Fruit fly (Drosophila melanogaster) whole organism, embryonic: Measurements from ENCODE around the gene CG5445.

ENCODE experiments used
- Adf1 ChIP-seq: fragments of 200-800 bp; sonication (Bioruptor generic); IDR thresholded peaks from 2 replicates; pipeline ENCODE4 v1.3.6; 2022; ENCODE audit warnings: missing biosample characterization, missing genetic modification characterization
- Aef1 ChIP-seq: fragments of 200-800 bp; sonication (Bioruptor generic); IDR thresholded peaks from 3 replicates; pipeline ENCODE4 v1.3.6; 2022; ENCODE audit warnings: missing biosample characterization, missing genetic modification characterization
- CG10543 ChIP-seq: fragments of 200-800 bp; sonication (Bioruptor generic); optimal IDR thresholded peaks from 3 replicates; lab custom pipeline; 2017; ENCODE audit warnings: missing biosample characterization, mild to moderate bottlenecking, missing genetic modification characterization, moderate library complexity
- CG10654 ChIP-seq: fragments of 200-800 bp; sonication (Bioruptor generic); optimal IDR thresholded peaks from 2 replicates; lab custom pipeline; 2016; ENCODE audit warnings: missing biosample characterization, missing genetic modification characterization
- CG10959 ChIP-seq: fragments of 200-800 bp; sonication (Bioruptor generic); IDR thresholded peaks from 2 replicates; pipeline ENCODE4 v1.3.6; 2022; ENCODE audit warnings: missing biosample characterization, missing genetic modification characterization
- CG11723 ChIP-seq: fragments of 200-800 bp; sonication (Bioruptor generic); optimal IDR thresholded peaks from 2 replicates; lab custom pipeline; 2017; ENCODE audit warnings: missing biosample characterization, mild to moderate bottlenecking, missing genetic modification characterization
- CG12299 ChIP-seq: fragments of 200-800 bp; sonication (Bioruptor generic); optimal IDR thresholded peaks from 2 replicates; lab custom pipeline; 2018; ENCODE audit warnings: missing biosample characterization, mild to moderate bottlenecking, missing genetic modification characterization
- CG12391 ChIP-seq: fragments of 200-800 bp; sonication (Bioruptor generic); optimal IDR thresholded peaks from 3 replicates; lab custom pipeline; 2018; ENCODE audit warnings: missing biosample characterization, mild to moderate bottlenecking, missing genetic modification characterization, moderate library complexity
- CG12942 ChIP-seq: fragments of 200-800 bp; sonication (Bioruptor generic); optimal IDR thresholded peaks from 3 replicates; lab custom pipeline; 2016; ENCODE audit warnings: missing biosample characterization, missing genetic modification characterization
- CG13894 ChIP-seq: fragments of 200-800 bp; sonication (Bioruptor generic); optimal IDR thresholded peaks from 3 replicates; lab custom pipeline; 2018; ENCODE audit warnings: missing biosample characterization, mild to moderate bottlenecking, missing genetic modification characterization, moderate library complexity
- CG17802 ChIP-seq: fragments of 200-800 bp; sonication (Bioruptor generic); optimal IDR thresholded peaks from 2 replicates; lab custom pipeline; 2018; ENCODE audit warnings: missing biosample characterization, mild to moderate bottlenecking, missing genetic modification characterization, moderate library complexity
- CG2199 ChIP-seq: fragments of 200-800 bp; sonication (Bioruptor generic); IDR thresholded peaks from 3 replicates; pipeline ENCODE4 v1.3.6; 2022; ENCODE audit warnings: missing biosample characterization, missing genetic modification characterization
- CG32532 ChIP-seq: fragments of 200-800 bp; sonication (Bioruptor generic); IDR thresholded peaks from 2 replicates; pipeline ENCODE4 v1.3.6; 2022; ENCODE audit warnings: missing biosample characterization, missing genetic modification characterization
- CG42726 ChIP-seq: fragments of 200-800 bp; sonication (Bioruptor generic); IDR thresholded peaks from 2 replicates; pipeline ENCODE4 v1.3.6; 2022; ENCODE audit warnings: missing biosample characterization, missing genetic modification characterization; ENCODE audit not compliant: partially characterized antibody
- CG4617 ChIP-seq: fragments of 200-800 bp; sonication (Bioruptor generic); optimal IDR thresholded peaks from 3 replicates; lab custom pipeline; 2016; ENCODE audit warnings: missing biosample characterization, missing genetic modification characterization, borderline replicate concordance
- CG5180 ChIP-seq: fragments of 200-800 bp; sonication (Bioruptor generic); optimal IDR thresholded peaks from 3 replicates; lab custom pipeline; 2017; ENCODE audit warnings: missing biosample characterization, missing genetic modification characterization, mild to moderate bottlenecking, moderate library complexity, missing genetic modification reagents
- CG6683 ChIP-seq: fragments of 200-800 bp; sonication (Bioruptor generic); optimal IDR thresholded peaks from 2 replicates; lab custom pipeline; 2017; ENCODE audit warnings: missing biosample characterization, mild to moderate bottlenecking, missing genetic modification characterization, missing genetic modification reagents
- CG8478 ChIP-seq: fragments of >200 bp; optimal IDR thresholded peaks from 2 replicates; lab custom pipeline; 2018
- Chrac-16 ChIP-seq: fragments of 200-800 bp; sonication (Bioruptor generic); optimal IDR thresholded peaks from 3 replicates; lab custom pipeline; 2016; ENCODE audit warnings: missing biosample characterization, missing genetic modification characterization
- Doc3 ChIP-seq: fragments of 200-800 bp; sonication (Bioruptor generic); IDR thresholded peaks from 3 replicates; pipeline ENCODE4 v1.3.6; 2022; ENCODE audit warnings: missing biosample characterization, missing genetic modification characterization; ENCODE audit not compliant: partially characterized antibody
- Fer2 ChIP-seq: fragments of 200-800 bp; sonication (Bioruptor generic); optimal IDR thresholded peaks from 2 replicates; lab custom pipeline; 2018; ENCODE audit warnings: missing biosample characterization, mild to moderate bottlenecking, missing genetic modification characterization, moderate library complexity
- H15 ChIP-seq: fragments of 200-800 bp; sonication (Bioruptor generic); IDR thresholded peaks from 3 replicates; pipeline ENCODE4 v1.3.6; 2022; ENCODE audit warnings: missing biosample characterization, missing genetic modification characterization
- Hr39 ChIP-seq: fragments of >200 bp; optimal IDR thresholded peaks from 2 replicates; lab custom pipeline; 2017
- Hr51 ChIP-seq, 2 experiments: fragments of 200-800 bp; sonication (Bioruptor generic); optimal IDR thresholded peaks; 2 replicates in 1 of 2; 3 replicates in 1 of 2; lab custom pipeline; 2016 to 2018; ENCODE audit warnings: missing biosample characterization in 2 of 2, missing genetic modification characterization in 2 of 2, mild to moderate bottlenecking in 1 of 2, moderate library complexity in 1 of 2
- MTF-1 ChIP-seq: fragments of 200-800 bp; sonication (Bioruptor generic); optimal IDR thresholded peaks from 2 replicates; lab custom pipeline; 2018; ENCODE audit warnings: missing biosample characterization, mild to moderate bottlenecking, missing genetic modification characterization, borderline replicate concordance
- Ravus ChIP-seq: fragments of 200-800 bp; sonication (Bioruptor generic); IDR thresholded peaks from 2 replicates; pipeline ENCODE4 v1.3.6; 2022; ENCODE audit warnings: missing biosample characterization, missing genetic modification characterization
- Sry-δ ChIP-seq: fragments of 200-800 bp; sonication (Bioruptor generic); optimal IDR thresholded peaks from 2 replicates; lab custom pipeline; 2016; ENCODE audit warnings: missing biosample characterization, missing genetic modification characterization
- al ChIP-seq: fragments of 200-800 bp; sonication (Bioruptor generic); IDR thresholded peaks from 2 replicates; pipeline ENCODE4 v1.3.6; 2022; ENCODE audit warnings: missing biosample characterization, missing genetic modification characterization
- amos ChIP-seq: fragments of 200-800 bp; sonication (Bioruptor generic); IDR thresholded peaks from 2 replicates; pipeline ENCODE4 v1.3.6; 2022; ENCODE audit warnings: missing biosample characterization, missing genetic modification characterization; ENCODE audit not compliant: partially characterized antibody
- bbx ChIP-seq: fragments of 200-800 bp; sonication (Bioruptor generic); IDR thresholded peaks from 2 replicates; pipeline ENCODE4 v1.3.6; 2022; ENCODE audit warnings: missing biosample characterization, missing genetic modification characterization; ENCODE audit not compliant: partially characterized antibody
- bsh ChIP-seq, 2 experiments: fragments of 200-800 bp; sonication (Bioruptor generic); optimal IDR thresholded peaks; 2 replicates each; lab custom pipeline; 2017 to 2018; ENCODE audit warnings: mild to moderate bottlenecking in 2 of 2, missing biosample characterization in 2 of 2, missing genetic modification characterization in 2 of 2, moderate library complexity in 1 of 2
- chif ChIP-seq, 2 experiments: fragments of 200-800 bp; sonication (Bioruptor generic); optimal IDR thresholded peaks; 3 replicates each; lab custom pipeline; 2016; ENCODE audit warnings: missing biosample characterization in 2 of 2, missing genetic modification characterization in 2 of 2
- dmrt99B ChIP-seq: fragments of 200-800 bp; sonication (Bioruptor generic); optimal IDR thresholded peaks from 2 replicates; lab custom pipeline; 2018; ENCODE audit warnings: missing biosample characterization, mild to moderate bottlenecking, missing genetic modification characterization, moderate library complexity
- eve ChIP-seq, 2 experiments: fragments of >200 bp; optimal IDR thresholded peaks; 2 replicates each; lab custom pipeline; 2017; ENCODE audit warnings: missing biosample characterization in 2 of 2, missing genetic modification characterization in 2 of 2
- exex ChIP-seq: fragments of 200-800 bp; sonication (Bioruptor generic); optimal IDR thresholded peaks from 4 replicates; lab custom pipeline; 2018; ENCODE audit warnings: missing biosample characterization, mild to moderate bottlenecking, missing genetic modification characterization, moderate library complexity
- eyg ChIP-seq: fragments of 200-800 bp; sonication (Bioruptor generic); optimal IDR thresholded peaks from 3 replicates; lab custom pipeline; 2016; ENCODE audit warnings: missing biosample characterization, missing genetic modification characterization
- gem ChIP-seq: fragments of 200-800 bp; sonication (Bioruptor generic); optimal IDR thresholded peaks from 2 replicates; lab custom pipeline; 2019; ENCODE audit warnings: missing biosample characterization, mild to moderate bottlenecking, missing genetic modification characterization, moderate library complexity
- jumu ChIP-seq: fragments of 200-800 bp; sonication (Bioruptor generic); optimal IDR thresholded peaks from 3 replicates; lab custom pipeline; 2016; ENCODE audit warnings: missing biosample characterization, missing genetic modification characterization
- kni ChIP-seq: fragments of 200-800 bp; sonication (Bioruptor generic); optimal IDR thresholded peaks from 3 replicates; lab custom pipeline; 2017; ENCODE audit warnings: mild to moderate bottlenecking, missing biosample characterization, missing genetic modification reagents, missing genetic modification characterization
- nau ChIP-seq: fragments of 200-800 bp; sonication (Bioruptor generic); optimal IDR thresholded peaks from 3 replicates; lab custom pipeline; 2017; ENCODE audit warnings: missing biosample characterization, mild to moderate bottlenecking, missing genetic modification characterization, missing genetic modification reagents
- nerfin-2 ChIP-seq: fragments of 200-800 bp; sonication (Bioruptor generic); IDR thresholded peaks from 2 replicates; pipeline ENCODE4 v1.3.6; 2022; ENCODE audit warnings: missing biosample characterization, missing genetic modification characterization; ENCODE audit not compliant: partially characterized antibody
- sc ChIP-seq, 3 experiments: fragments of >200 bp in 2 of 3; fragments of 200-800 bp in 1 of 3; sonication (Bioruptor generic) in 1 of 3; optimal IDR thresholded peaks; 2 replicates in 2 of 3; 3 replicates in 1 of 3; lab custom pipeline; 2017; ENCODE audit warnings: mild to moderate bottlenecking in 1 of 3, missing biosample characterization in 1 of 3, missing genetic modification characterization in 1 of 3, missing genetic modification reagents in 1 of 3
- tin ChIP-seq: fragments of 200-800 bp; sonication (Bioruptor generic); optimal IDR thresholded peaks from 3 replicates; lab custom pipeline; 2016; ENCODE audit warnings: missing biosample characterization, missing genetic modification characterization
- tll ChIP-seq, 2 experiments: fragments of 200-800 bp in 1 of 2; fragments of >200 bp in 1 of 2; sonication (Bioruptor generic) in 1 of 2; optimal IDR thresholded peaks; 2 replicates each; lab custom pipeline; 2017 to 2019; ENCODE audit warnings: missing biosample characterization in 2 of 2, missing genetic modification characterization in 2 of 2, mild to moderate bottlenecking in 1 of 2, moderate library complexity in 1 of 2
- toy ChIP-seq: fragments of 200-800 bp; sonication (Bioruptor generic); IDR thresholded peaks from 2 replicates; pipeline ENCODE4 v1.3.6; 2022; ENCODE audit warnings: missing biosample characterization, missing genetic modification characterization
- usp ChIP-seq: fragments of >200 bp; optimal IDR thresholded peaks from 2 replicates; lab custom pipeline; 2017; ENCODE audit warnings: missing biosample characterization, missing genetic modification characterization
- vfl ChIP-seq: fragments of 200-800 bp; sonication (Bioruptor generic); optimal IDR thresholded peaks from 2 replicates; lab custom pipeline; 2016; ENCODE audit warnings: missing biosample characterization, missing genetic modification characterization
- wek ChIP-seq: fragments of 200-800 bp; sonication (Bioruptor generic); optimal IDR thresholded peaks from 3 replicates; lab custom pipeline; 2018; ENCODE audit warnings: missing biosample characterization, mild to moderate bottlenecking, missing genetic modification characterization, moderate library complexity
- z ChIP-seq: fragments of 200-800 bp; sonication (Bioruptor generic); IDR thresholded peaks from 3 replicates; pipeline ENCODE4 v1.3.6; 2022; ENCODE audit warnings: missing biosample characterization, missing genetic modification characterization
- zf30C ChIP-seq: fragments of 200-800 bp; sonication (Bioruptor generic); optimal IDR thresholded peaks from 3 replicates; lab custom pipeline; 2018; ENCODE audit warnings: missing biosample characterization, mild to moderate bottlenecking, missing genetic modification characterization

CG5445 gene

dm6 chrX:17313346-17313745, 31.1 kb downstream of the CG5445 start (continued):
- TF ChIP-seq Fer2 (no peak), CG42726 (GFP tag; lab: Robert Waterston, UW) (0 out of 2 replicates have a peak, but pooled peaks have one; percentile 48), bsh (GFP tag; optimal IDR thresholded peaks at IDR 0.05; lab: Kevin White, UChicago) (no peak), vfl (GFP tag; lab: Kevin White, UChicago) (no peak), amos (GFP tag; lab: Robert Waterston, UW) (no peak), Sry-δ (GFP tag; lab: Kevin White, UChicago) (no peak), Hr39 (lab: Kevin White, UChicago) (no peak), toy (GFP tag; lab: Robert Waterston, UW) (no peak), Hr51 (GFP tag; optimal IDR thresholded peaks at IDR 0.05; lab: Kevin White, UChicago) (no peak), jumu (GFP tag; lab: Kevin White, UChicago) (no peak), tin (GFP tag; lab: Kevin White, UChicago) (no peak), nau (GFP tag; lab: Kevin White, UChicago) (no peak), CG10959 (GFP tag; lab: Robert Waterston, UW) (no peak), al (GFP tag; lab: Robert Waterston, UW) (no peak), Ravus (GFP tag; lab: Robert Waterston, UW) (no peak), CG10654 (GFP tag; lab: Kevin White, UChicago) (no peak), CG10543 (no peak), zf30C (GFP tag; lab: Kevin White, UChicago) (no peak), eve (GFP tag; optimal IDR thresholded peaks at IDR 0.05; lab: Kevin White, UChicago) (no peak), H15 (no peak), Aef1 (GFP tag; lab: Robert Waterston, UW) (peak; percentile 31; the same call in 1 of the 3 replicates), z (no peak), CG13894 (tag; lab: Kevin White, UChicago) (no peak), CG2199 (GFP tag; lab: Robert Waterston, UW) (no peak), dmrt99B (no peak), CG17802 (tag; lab: Kevin White, UChicago) (no peak), Doc3 (GFP tag; lab: Robert Waterston, UW) (no peak), tll (GFP tag; optimal IDR thresholded peaks at IDR 0.05; lab: Kevin White, UChicago) (peak in 1 of 2 experiments; percentile 14), chif (GFP tag; optimal IDR thresholded peaks at IDR 0.05; lab: Kevin White, UChicago) (no peak), exex (tag; lab: Kevin White, UChicago) (no peak), Adf1 (GFP tag; lab: Robert Waterston, UW) (peak; percentile 61), MTF-1 (GFP tag; lab: Kevin White, UChicago) (no peak), sc (optimal IDR thresholded peaks at IDR 0.05; lab: Kevin White, UChicago) (no peak), sc (GFP tag; optimal IDR thresholded peaks at IDR 0.05; lab: Kevin White, UChicago) (no peak), CG8478 (lab: Kevin White, UChicago) (peak; percentile 78), eyg (GFP tag; lab: Kevin White, UChicago) (no peak), wek (no peak), CG12299 (tag; lab: Kevin White, UChicago) (no peak), gem (tag; lab: Kevin White, UChicago) (no peak), bbx (GFP tag; lab: Robert Waterston, UW) (0 out of 2 replicates have a peak, but pooled peaks have one; percentile 22), CG32532 (GFP tag; lab: Robert Waterston, UW) (no peak), CG12942 (GFP tag; lab: Kevin White, UChicago) (no peak), kni (GFP tag; lab: Kevin White, UChicago) (no peak), CG5180 (GFP tag; lab: Kevin White, UChicago) (no peak), usp (no peak), Chrac-16 (GFP tag; lab: Kevin White, UChicago) (no peak), CG11723 (GFP tag; lab: Kevin White, UChicago) (no peak), CG4617 (no peak), CG12391 (tag; lab: Kevin White, UChicago) (no peak), nerfin-2 (GFP tag; lab: Robert Waterston, UW) (no peak), CG6683 (GFP tag; lab: Kevin White, UChicago) (no peak)
